Worm (Caenorhabditis elegans): Measurements from ENCODE around the gene unc-27.

- TF ChIP-seq nhr-76 (tag; optimal IDR thresholded peaks at IDR 0.05), result no peak
- no peak for TF ChIP-seq blmp-1 (tag; optimal IDR thresholded peaks at IDR 0.05)
- TF ChIP-seq unc-130 (tag; optimal IDR thresholded peaks at IDR 0.05), result no peak
- no peak for TF ChIP-seq ceh-88 (GFP tag; IDR thresholded peaks at IDR 0.05)
- TF ChIP-seq zag-1 (tag; optimal IDR thresholded peaks at IDR 0.05), result no peak
- no peak for TF ChIP-seq unc-98 (GFP tag; IDR thresholded peaks at IDR 0.05)
- TF ChIP-seq pax-3 (tag; optimal IDR thresholded peaks at IDR 0.05), result no peak
- no peak for TF ChIP-seq fkh-8 (tag; optimal IDR thresholded peaks at IDR 0.05)
- TF ChIP-seq unc-62 (GFP tag; optimal IDR thresholded peaks at IDR 0.05), result no peak
- TF ChIP-seq nhr-237 (tag; optimal IDR thresholded peaks at IDR 0.05), result no peak
- no peak for TF ChIP-seq ztf-4 (tag; optimal IDR thresholded peaks at IDR 0.05)
Observed at ce11 chrX:8805475-8805874, 16.2 kb downstream of the unc-27 start.
